Worm (Caenorhabditis elegans): ENCODE results near the gene ril-1.
A peak's percentile ranks its signal among the peaks of the same experiment; 100 is the strongest.

ril-1 gene

ce11 chrV:14476680-14477079 lies 47.2 kb downstream of the ril-1 start, which contains the start of gene clec-54:
Gene clec-54 (plus strand): TSS chrV:14476903.
- TF ChIP-seq C04F5.9 (tag; optimal IDR thresholded peaks at IDR 0.05) (no peak), efl-1 (optimal IDR thresholded peaks at IDR 0.05) (no peak), efl-1 (GFP tag; optimal IDR thresholded peaks at IDR 0.05 in 1 of 2) (peak in 1 of 2 experiments; percentile 63), fkh-10 (GFP tag; optimal IDR thresholded peaks at IDR 0.05) (no peak), Y116A8C.19 (tag; optimal IDR thresholded peaks at IDR 0.05; ENCODE audit: borderline replicate concordance) (no peak), ama-1 (optimal IDR thresholded peaks at IDR 0.05) (no peak), ets-5 (GFP tag; IDR thresholded peaks at IDR 0.05) (no peak), pag-3 (tag; optimal IDR thresholded peaks at IDR 0.05; ENCODE audit: borderline replicate concordance, insufficient read depth) (no peak), hlh-17 (GFP tag; optimal IDR thresholded peaks at IDR 0.05; ENCODE audit: borderline replicate concordance) (no peak), elt-2 (tag; optimal IDR thresholded peaks at IDR 0.05) (peak; percentile 52), ztf-11 (tag; optimal IDR thresholded peaks at IDR 0.05) (no peak), ceh-8 (GFP tag; optimal IDR thresholded peaks at IDR 0.05) (no peak), hlh-4 (tag; optimal IDR thresholded peaks at IDR 0.05) (no peak), ceh-82 (tag; optimal IDR thresholded peaks at IDR 0.05) (no peak)

- TF ChIP-seq blmp-1 (tag; optimal IDR thresholded peaks at IDR 0.05) = no peak
- no peak for TF ChIP-seq hlh-4 (tag; optimal IDR thresholded peaks at IDR 0.05)
- TF ChIP-seq ama-1 (optimal IDR thresholded peaks at IDR 0.05) = no peak
- no peak for TF ChIP-seq irx-1 (tag; optimal IDR thresholded peaks at IDR 0.05)
- TF ChIP-seq skn-1 (tag; optimal IDR thresholded peaks at IDR 0.05) = no peak
- no peak for TF ChIP-seq hpl-2 (GFP tag; optimal IDR thresholded peaks at IDR 0.05)
- no peak for TF ChIP-seq dpl-1 (GFP tag; optimal IDR thresholded peaks at IDR 0.05)
- no peak for TF ChIP-seq lin-15B (tag; optimal IDR thresholded peaks at IDR 0.05)
- TF ChIP-seq efl-1 (optimal IDR thresholded peaks at IDR 0.05) = no peak
- no peak for TF ChIP-seq efl-1 (GFP tag; optimal IDR thresholded peaks at IDR 0.05 in 1 of 2)
Measured at ce11 chrV:14474099-14474498, 49.8 kb downstream of the ril-1 start, which contains the start of gene clec-56. Gene clec-56 (plus strand): TSS chrV:14474399.

All from whole organism, L1 larva.